Fruit fly (Drosophila melanogaster) whole organism, embryonic: ENCODE data around the gene Xe7.

ENCODE experiments used
- Antp ChIP-seq: fragments of 200-800 bp; sonication (Bioruptor generic); optimal IDR thresholded peaks from 3 replicates; lab custom pipeline; 2016; ENCODE audit warnings: missing biosample characterization, missing genetic modification characterization
- Atf3 ChIP-seq: fragments of 200-800 bp; sonication (Bioruptor generic); optimal IDR thresholded peaks from 3 replicates; lab custom pipeline; 2016; ENCODE audit warnings: missing biosample characterization, missing genetic modification characterization
- Blimp-1 ChIP-seq: fragments of 200-800 bp; sonication (Bioruptor generic); optimal IDR thresholded peaks from 3 replicates; lab custom pipeline; 2018; ENCODE audit warnings: missing biosample characterization, missing genetic modification characterization, mild to moderate bottlenecking, moderate library complexity, missing genetic modification reagents
- CG10462 ChIP-seq: fragments of 200-800 bp; sonication (Bioruptor generic); optimal IDR thresholded peaks from 2 replicates; lab custom pipeline; 2016; ENCODE audit warnings: missing biosample characterization, missing genetic modification characterization
- CG1233 ChIP-seq: fragments of 200-800 bp; sonication (Bioruptor generic); optimal IDR thresholded peaks from 4 replicates; lab custom pipeline; 2018; ENCODE audit warnings: missing biosample characterization, mild to moderate bottlenecking, missing genetic modification characterization
- CG15601 ChIP-seq: fragments of 200-800 bp; sonication (Bioruptor generic); optimal IDR thresholded peaks from 3 replicates; lab custom pipeline; 2019; ENCODE audit warnings: missing biosample characterization, mild to moderate bottlenecking, missing genetic modification characterization, moderate library complexity
- CG1832 ChIP-seq: fragments of 200-800 bp; sonication (Bioruptor generic); optimal IDR thresholded peaks from 2 replicates; lab custom pipeline; 2017; ENCODE audit warnings: missing biosample characterization, mild to moderate bottlenecking, missing genetic modification characterization, inconsistent platforms
- CG32767 ChIP-seq: fragments of 200-800 bp; sonication (Bioruptor generic); IDR thresholded peaks from 2 replicates; pipeline ENCODE4 v1.3.6; 2022; ENCODE audit warnings: missing biosample characterization, missing genetic modification characterization
- CG32772 ChIP-seq: fragments of 200-800 bp; sonication (Bioruptor generic); IDR thresholded peaks from 2 replicates; pipeline ENCODE4 v1.3.6; 2022; ENCODE audit warnings: missing biosample characterization, missing genetic modification characterization
- CG34422 ChIP-seq: fragments of 200-800 bp; sonication (Bioruptor generic); IDR thresholded peaks from 3 replicates; pipeline ENCODE4 v1.3.6; 2022; ENCODE audit warnings: missing biosample characterization, missing genetic modification characterization
- CG6175 ChIP-seq: fragments of 200-800 bp; sonication (Bioruptor generic); IDR thresholded peaks from 3 replicates; pipeline ENCODE4 v1.3.6; 2022; ENCODE audit warnings: missing biosample characterization, missing genetic modification characterization
- CG6813 ChIP-seq: fragments of 200-800 bp; sonication (Bioruptor generic); optimal IDR thresholded peaks from 2 replicates; lab custom pipeline; 2017; ENCODE audit warnings: missing biosample characterization, missing genetic modification characterization, mild to moderate bottlenecking, moderate library complexity, missing genetic modification reagents
- CG7786 ChIP-seq: fragments of 200-800 bp; sonication (Bioruptor generic); optimal IDR thresholded peaks from 2 replicates; lab custom pipeline; 2016; ENCODE audit warnings: missing biosample characterization, missing genetic modification characterization
- CG8944 ChIP-seq: fragments of 200-800 bp; sonication (Bioruptor generic); optimal IDR thresholded peaks from 3 replicates; lab custom pipeline; 2016; ENCODE audit warnings: missing biosample characterization, missing genetic modification characterization
- CHES-1-like ChIP-seq: fragments of 200-800 bp; sonication (Bioruptor generic); optimal IDR thresholded peaks from 2 replicates; lab custom pipeline; 2016; ENCODE audit warnings: missing biosample characterization, missing genetic modification characterization
- Chrac-16 ChIP-seq: fragments of 200-800 bp; sonication (Bioruptor generic); optimal IDR thresholded peaks from 3 replicates; lab custom pipeline; 2016; ENCODE audit warnings: missing biosample characterization, missing genetic modification characterization
- CkIIα-i1 ChIP-seq: fragments of 200-800 bp; sonication (Bioruptor generic); IDR thresholded peaks from 2 replicates; pipeline ENCODE4 v1.3.6; 2022; ENCODE audit warnings: missing biosample characterization, missing genetic modification characterization
- Drgx ChIP-seq: fragments of 200-800 bp; sonication (Bioruptor generic); IDR thresholded peaks from 2 replicates; pipeline ENCODE4 v1.3.6; 2022; ENCODE audit warnings: missing biosample characterization, missing genetic modification characterization
- ERR ChIP-seq: fragments of 200-800 bp; sonication (Bioruptor generic); optimal IDR thresholded peaks from 2 replicates; lab custom pipeline; 2016; ENCODE audit warnings: missing biosample characterization, missing genetic modification characterization
- Ets65A ChIP-seq: fragments of 200-800 bp; sonication (Bioruptor generic); peaks from one replicate; lab custom pipeline; 2016; ENCODE audit warnings: missing biosample characterization, missing genetic modification characterization
- Ets97D ChIP-seq: fragments of 200-800 bp; sonication (Bioruptor generic); optimal IDR thresholded peaks from 3 replicates; lab custom pipeline; 2016; ENCODE audit warnings: missing biosample characterization, missing genetic modification characterization
- HmgD ChIP-seq: fragments of 200-800 bp; sonication (Bioruptor generic); optimal IDR thresholded peaks from 3 replicates; lab custom pipeline; 2016; ENCODE audit warnings: missing biosample characterization, missing genetic modification characterization
- Hr78 ChIP-seq, 2 experiments: fragments of 200-800 bp in 1 of 2; fragments of >200 bp in 1 of 2; sonication (Bioruptor generic) in 1 of 2; optimal IDR thresholded peaks; 2 replicates each; lab custom pipeline; 2017 to 2019; ENCODE audit warnings: missing biosample characterization in 2 of 2, missing genetic modification characterization in 2 of 2, mild to moderate bottlenecking in 1 of 2, moderate library complexity in 1 of 2
- Hsf ChIP-seq: fragments of 200-800 bp; sonication (Bioruptor generic); optimal IDR thresholded peaks from 3 replicates; lab custom pipeline; 2016; ENCODE audit warnings: missing biosample characterization, missing genetic modification characterization
- Kr ChIP-seq: fragments of 200-800 bp; sonication (Bioruptor generic); optimal IDR thresholded peaks from 2 replicates; lab custom pipeline; 2017; ENCODE audit warnings: missing biosample characterization, mild to moderate bottlenecking, missing genetic modification characterization
- MBD-R2 ChIP-seq: fragments of 200-800 bp; sonication (Bioruptor generic); IDR thresholded peaks from 2 replicates; pipeline ENCODE4 v1.3.6; 2022; ENCODE audit warnings: missing biosample characterization, missing genetic modification characterization
- MESR4 ChIP-seq: fragments of 200-800 bp; sonication (Bioruptor generic); optimal IDR thresholded peaks from 2 replicates; lab custom pipeline; 2018; ENCODE audit warnings: missing biosample characterization, mild to moderate bottlenecking, missing genetic modification characterization, moderate library complexity
- Myb ChIP-seq: fragments of 200-800 bp; sonication (Bioruptor generic); optimal IDR thresholded peaks from 2 replicates; lab custom pipeline; 2016; ENCODE audit warnings: missing biosample characterization, missing genetic modification characterization
- NC2β ChIP-seq: fragments of 200-800 bp; sonication (Bioruptor generic); optimal IDR thresholded peaks from 2 replicates; lab custom pipeline; 2016; ENCODE audit warnings: missing biosample characterization, missing genetic modification characterization
- NK7.1 ChIP-seq: fragments of 200-800 bp; sonication (Bioruptor generic); optimal IDR thresholded peaks from 3 replicates; lab custom pipeline; 2016; ENCODE audit warnings: missing biosample characterization, missing genetic modification characterization
- Nf-YB ChIP-seq: fragments of 200-800 bp; sonication (Bioruptor generic); optimal IDR thresholded peaks from 3 replicates; lab custom pipeline; 2019; ENCODE audit warnings: missing biosample characterization, mild to moderate bottlenecking, missing genetic modification characterization, moderate library complexity
- Sry-β ChIP-seq: fragments of 200-800 bp; sonication (Bioruptor generic); optimal IDR thresholded peaks from 2 replicates; lab custom pipeline; 2018; ENCODE audit warnings: missing biosample characterization, mild to moderate bottlenecking, missing genetic modification characterization, moderate library complexity
- br ChIP-seq: fragments of >200 bp; optimal IDR thresholded peaks from 2 replicates; lab custom pipeline; 2017
- btn ChIP-seq: fragments of 200-800 bp; sonication (Bioruptor generic); optimal IDR thresholded peaks from 2 replicates; lab custom pipeline; 2016; ENCODE audit warnings: missing biosample characterization, missing genetic modification characterization
- crol ChIP-seq: fragments of 200-800 bp; sonication (Bioruptor generic); IDR thresholded peaks from 2 replicates; pipeline ENCODE4 v1.3.6; 2022; ENCODE audit warnings: missing biosample characterization, missing genetic modification characterization
- gcm ChIP-seq: fragments of 200-800 bp; sonication (Bioruptor generic); optimal IDR thresholded peaks from 2 replicates; lab custom pipeline; 2019; ENCODE audit warnings: missing biosample characterization, mild to moderate bottlenecking, missing genetic modification characterization, moderate library complexity
- grn ChIP-seq: fragments of 200-800 bp; sonication (Bioruptor generic); optimal IDR thresholded peaks from 3 replicates; lab custom pipeline; 2017; ENCODE audit warnings: missing biosample characterization, missing genetic modification characterization
- gsb-n ChIP-seq: fragments of 200-800 bp; sonication (Bioruptor generic); optimal IDR thresholded peaks from 3 replicates; lab custom pipeline; 2018; ENCODE audit warnings: missing biosample characterization, mild to moderate bottlenecking, missing genetic modification characterization
- her ChIP-seq: fragments of 200-800 bp; sonication (Bioruptor generic); optimal IDR thresholded peaks from 2 replicates; lab custom pipeline; 2016; ENCODE audit warnings: missing biosample characterization, missing genetic modification characterization
- hth ChIP-seq: fragments of >200 bp; optimal IDR thresholded peaks from 2 replicates; lab custom pipeline; 2017; ENCODE audit warnings: inconsistent platforms
- kah ChIP-seq: fragments of 200-800 bp; sonication (Bioruptor generic); optimal IDR thresholded peaks from 2 replicates; lab custom pipeline; 2018; ENCODE audit warnings: missing biosample characterization, mild to moderate bottlenecking, missing genetic modification characterization
- maf-S ChIP-seq: fragments of 200-800 bp; sonication (Bioruptor generic); optimal IDR thresholded peaks from 2 replicates; lab custom pipeline; 2016; ENCODE audit warnings: missing biosample characterization, missing genetic modification characterization
- pfk ChIP-seq: fragments of 200-800 bp; sonication (Bioruptor generic); optimal IDR thresholded peaks from 2 replicates; lab custom pipeline; 2018; ENCODE audit warnings: missing biosample characterization, mild to moderate bottlenecking, missing genetic modification characterization, moderate library complexity
- repo ChIP-seq: fragments of 200-800 bp; sonication (Bioruptor generic); optimal IDR thresholded peaks from 2 replicates; lab custom pipeline; 2016; ENCODE audit warnings: missing biosample characterization, missing genetic modification characterization
- shn ChIP-seq: fragments of 200-800 bp; sonication (Bioruptor generic); optimal IDR thresholded peaks from 3 replicates; lab custom pipeline; 2016; ENCODE audit warnings: missing biosample characterization, missing genetic modification characterization
- slp2 ChIP-seq: fragments of 200-800 bp; sonication (Bioruptor generic); optimal IDR thresholded peaks from 2 replicates; lab custom pipeline; 2016; ENCODE audit warnings: missing biosample characterization, missing genetic modification characterization
- so ChIP-seq: fragments of 200-800 bp; sonication (Bioruptor generic); IDR thresholded peaks from 3 replicates; pipeline ENCODE4 v1.3.6; 2022; ENCODE audit warnings: missing biosample characterization, missing genetic modification characterization
- sr ChIP-seq: fragments of 200-800 bp; sonication (Bioruptor generic); IDR thresholded peaks from 3 replicates; pipeline ENCODE4 v1.3.6; 2022; ENCODE audit warnings: missing biosample characterization, missing genetic modification characterization
- zen ChIP-seq: fragments of 200-800 bp; sonication (Bioruptor generic); optimal IDR thresholded peaks from 3 replicates; lab custom pipeline; 2018; ENCODE audit warnings: missing biosample characterization, mild to moderate bottlenecking, missing genetic modification characterization, moderate library complexity
- zen2 ChIP-seq: fragments of 200-800 bp; sonication (Bioruptor generic); IDR thresholded peaks from 3 replicates; pipeline ENCODE4 v1.3.6; 2022; ENCODE audit warnings: missing biosample characterization, missing genetic modification characterization; ENCODE audit not compliant: partially characterized antibody

Gene Xe7

dm6 chr3R:5647705-5648568 is 21.2 kb downstream of the Xe7 start:
- TF ChIP-seq CG8944 (GFP tag; lab: Kevin White, UChicago) (no peak), Kr (GFP tag; lab: Kevin White, UChicago) (peak; percentile 27), CG34422 (no peak; the same call in 2 of the 3 replicates), so (GFP tag; lab: Robert Waterston, UW) (no peak), gcm (GFP tag; lab: Kevin White, UChicago) (no peak), Ets65A (GFP tag; lab: Kevin White, UChicago) (peak; percentile 50), Hr78 (GFP tag; optimal IDR thresholded peaks at IDR 0.05; lab: Kevin White, UChicago) (no peak), CG1832 (GFP tag; lab: Kevin White, UChicago) (peak; percentile 49), MESR4 (peak; percentile 86), shn (GFP tag; lab: Kevin White, UChicago) (no peak), her (GFP tag; lab: Kevin White, UChicago) (no peak), br (lab: Kevin White, UChicago) (no peak), Antp (GFP tag; lab: Kevin White, UChicago) (no peak), zen2 (GFP tag; lab: Robert Waterston, UW) (no peak), Blimp-1 (peak; percentile 16), NC2β (GFP tag; lab: Kevin White, UChicago) (no peak), btn (GFP tag; lab: Kevin White, UChicago) (no peak), ERR (GFP tag; lab: Kevin White, UChicago) (no peak), CG6813 (GFP tag; lab: Kevin White, UChicago) (no peak), Nf-YB (GFP tag; lab: Kevin White, UChicago) (no peak), Atf3 (GFP tag; lab: Kevin White, UChicago) (no peak), CG32767 (GFP tag; lab: Robert Waterston, UW) (no peak), Sry-β (GFP tag; lab: Kevin White, UChicago) (no peak), CG15601 (tag; lab: Kevin White, UChicago) (no peak), Hsf (GFP tag; lab: Kevin White, UChicago) (no peak), CG10462 (GFP tag; lab: Kevin White, UChicago) (no peak), HmgD (GFP tag; lab: Kevin White, UChicago) (no peak), CG1233 (no peak), gsb-n (tag; lab: Kevin White, UChicago) (no peak), CG6175 (GFP tag; lab: Robert Waterston, UW) (no peak), pfk (GFP tag; lab: Kevin White, UChicago) (no peak), Ets97D (GFP tag; lab: Kevin White, UChicago) (no peak), slp2 (GFP tag; lab: Kevin White, UChicago) (no peak), hth (lab: Kevin White, UChicago) (no peak), zen (tag; lab: Kevin White, UChicago) (peak; percentile 0), Myb (GFP tag; lab: Kevin White, UChicago) (no peak), CHES-1-like (no peak), Drgx (GFP tag; lab: Robert Waterston, UW) (peak; percentile 39; the same call in 1 of the 2 replicates), grn (GFP tag; lab: Kevin White, UChicago) (no peak), Chrac-16 (GFP tag; lab: Kevin White, UChicago) (no peak), CG32772 (GFP tag; lab: Robert Waterston, UW) (no peak), maf-S (GFP tag; lab: Kevin White, UChicago) (no peak), crol (GFP tag; lab: Robert Waterston, UW) (peak; percentile 72), MBD-R2 (0 out of 2 replicates have a peak, but pooled peaks have one; percentile 6), kah (GFP tag; lab: Kevin White, UChicago) (peak; percentile 20), repo (GFP tag; lab: Kevin White, UChicago) (no peak), CG7786 (GFP tag; lab: Kevin White, UChicago) (no peak), CkIIα-i1 (GFP tag; lab: Robert Waterston, UW) (no peak), NK7.1 (GFP tag; lab: Kevin White, UChicago) (no peak), sr (GFP tag; lab: Robert Waterston, UW) (peak; percentile 85)
